Worm (Caenorhabditis elegans): ENCODE results near the gene ZK816.1.

ce11 chrX:3339882-3340281, 11.6 kb upstream of the ZK816.1 start:
- TF ChIP-seq nhr-77 (tag; optimal IDR thresholded peaks at IDR 0.05) (no peak), aly-2 (tag; optimal IDR thresholded peaks at IDR 0.05) (no peak), snpc-4 (tag; optimal IDR thresholded peaks at IDR 0.05) (no peak), mbf-1 (tag; optimal IDR thresholded peaks at IDR 0.05) (no peak), nhr-237 (tag; optimal IDR thresholded peaks at IDR 0.05) (no peak), unc-39 (tag; optimal IDR thresholded peaks at IDR 0.05) (no peak), ama-1 (optimal IDR thresholded peaks at IDR 0.05) (no peak), elt-3 (tag; optimal IDR thresholded peaks at IDR 0.05) (no peak)
